Worm (Caenorhabditis elegans): Measurements from ENCODE around the gene C50E10.1.

- TF ChIP-seq ceh-2 (tag; optimal IDR thresholded peaks at IDR 0.05) = no peak
- TF ChIP-seq dve-1 (tag; optimal IDR thresholded peaks at IDR 0.05) = no peak
- no peak for TF ChIP-seq pqm-1 (tag; optimal IDR thresholded peaks at IDR 0.05)
- TF ChIP-seq F13H6.1 (tag; optimal IDR thresholded peaks at IDR 0.05) = no peak
- no peak for TF ChIP-seq nhr-232 (tag; optimal IDR thresholded peaks at IDR 0.05)
- TF ChIP-seq nhr-11 (tag; optimal IDR thresholded peaks at IDR 0.05) = no peak
- TF ChIP-seq ama-1 (optimal IDR thresholded peaks at IDR 0.05) = no peak
- TF ChIP-seq ets-4 (tag; optimal IDR thresholded peaks at IDR 0.05) = no peak
- TF ChIP-seq mec-3 (tag; optimal IDR thresholded peaks at IDR 0.05; ENCODE audit: borderline replicate concordance) = no peak
- TF ChIP-seq ceh-48 (tag; optimal IDR thresholded peaks at IDR 0.05) = no peak
- TF ChIP-seq hlh-15 (tag; optimal IDR thresholded peaks at IDR 0.05) = no peak
- TF ChIP-seq sox-2 (GFP tag; IDR thresholded peaks at IDR 0.05) = no peak
- TF ChIP-seq dmd-4 (tag; optimal IDR thresholded peaks at IDR 0.05; ENCODE audit: borderline replicate concordance) = no peak
Measured at ce11 chrII:12296591-12296990, 5.7 kb downstream of the C50E10.1 start.
